Worm (Caenorhabditis elegans): ENCODE results near the gene Y94H6A.5.
"Not testable (repeated sequence)": the region's sequence is repeated elsewhere in the genome, so short reads cannot be mapped to it uniquely, and the experiment has no call there.

DNA sequence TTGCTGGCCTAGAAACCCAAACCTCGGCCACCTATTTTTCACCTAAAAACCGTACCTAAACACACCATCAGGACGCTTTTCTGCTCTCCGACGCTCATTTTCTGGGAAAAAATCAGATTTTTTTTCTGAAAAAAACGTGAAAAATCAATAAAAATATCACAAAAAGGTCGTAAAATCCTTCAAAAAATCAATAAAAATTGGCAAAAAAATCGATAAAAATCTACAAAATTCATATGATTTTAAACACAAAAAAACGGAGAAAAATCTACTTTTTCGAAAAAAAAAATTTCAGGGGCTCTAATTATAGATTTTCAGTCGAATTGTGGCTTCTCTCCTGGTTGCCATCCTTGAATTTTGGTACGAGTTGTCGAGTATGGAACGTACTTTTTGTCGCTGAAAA lies 12.7 kb upstream of the Y94H6A.5 start, which contains the start of gene Y94H6A.7:
- TF ChIP-seq nhr-12 (tag; optimal IDR thresholded peaks at IDR 0.05); pha-4 (tag; optimal IDR thresholded peaks at IDR 0.05); unc-62 (GFP tag; optimal IDR thresholded peaks at IDR 0.05); blmp-1 (tag; optimal IDR thresholded peaks at IDR 0.05); lsy-2 (tag; optimal IDR thresholded peaks at IDR 0.05); elt-1 (tag; optimal IDR thresholded peaks at IDR 0.05; ENCODE audit: borderline replicate concordance, insufficient read depth): not testable (repeated sequence)
